Fruit fly (Drosophila melanogaster) whole organism, prepupa: ENCODE results near the gene bchs.
A peak's percentile ranks its signal among the peaks of the same experiment; 100 is the strongest.

Experiments
- Blimp-1 ChIP-seq: fragments of 200-800 bp; sonication (Bioruptor generic); optimal IDR thresholded peaks from 3 replicates; lab custom pipeline; 2017; ENCODE audit warnings: missing biosample characterization, missing genetic modification characterization, mild to moderate bottlenecking, moderate library complexity, missing genetic modification reagents
- CG11294 ChIP-seq: fragments of 200-800 bp; sonication (Bioruptor generic); IDR thresholded peaks from 2 replicates; pipeline ENCODE4 v1.3.6; 2022; ENCODE audit warnings: missing biosample characterization, missing genetic modification characterization
- CG11902 ChIP-seq: fragments of 200-800 bp; sonication (Bioruptor generic); optimal IDR thresholded peaks from 3 replicates; lab custom pipeline; 2016; ENCODE audit warnings: missing biosample characterization, missing genetic modification characterization
- CG1621 ChIP-seq: fragments of 200-800 bp; sonication (Bioruptor generic); optimal IDR thresholded peaks from 3 replicates; lab custom pipeline; 2018; ENCODE audit warnings: missing biosample characterization, mild to moderate bottlenecking, missing genetic modification characterization
- CG16779 ChIP-seq: fragments of 200-800 bp; sonication (Bioruptor generic); optimal IDR thresholded peaks from 3 replicates; lab custom pipeline; 2017; ENCODE audit warnings: missing biosample characterization, mild to moderate bottlenecking, missing genetic modification characterization
- CG3032 ChIP-seq: fragments of 200-800 bp; optimal IDR thresholded peaks from 2 replicates; lab custom pipeline; 2019; ENCODE audit warnings: missing biosample characterization, mild to moderate bottlenecking, missing genetic modification characterization, moderate library complexity
- CG32006 ChIP-seq: fragments of 200-800 bp; sonication (Bioruptor generic); optimal IDR thresholded peaks from 3 replicates; lab custom pipeline; 2017; ENCODE audit warnings: missing biosample characterization, mild to moderate bottlenecking, missing genetic modification characterization
- CG4318 ChIP-seq: fragments of 200-800 bp; sonication (Bioruptor generic); optimal IDR thresholded peaks from 3 replicates; lab custom pipeline; 2017; ENCODE audit warnings: missing biosample characterization, mild to moderate bottlenecking, missing genetic modification characterization
- CG6163 ChIP-seq: fragments of 200-800 bp; sonication (Bioruptor generic); IDR thresholded peaks from 3 replicates; pipeline ENCODE4 v1.3.6; 2022; ENCODE audit warnings: missing biosample characterization, missing genetic modification characterization
- CG6276 ChIP-seq: fragments of 200-800 bp; sonication (Bioruptor generic); optimal IDR thresholded peaks from 2 replicates; lab custom pipeline; 2017; ENCODE audit warnings: missing biosample characterization, mild to moderate bottlenecking, missing genetic modification characterization
- CG6792 ChIP-seq: fragments of 200-800 bp; sonication (Bioruptor generic); optimal IDR thresholded peaks from 3 replicates; lab custom pipeline; 2016; ENCODE audit warnings: missing biosample characterization, missing genetic modification characterization
- CG6854 ChIP-seq: fragments of 200-800 bp; sonication (Bioruptor generic); optimal IDR thresholded peaks from 2 replicates; lab custom pipeline; 2017; ENCODE audit warnings: missing biosample characterization, mild to moderate bottlenecking, missing genetic modification characterization
- CG7368 ChIP-seq: fragments of 200-800 bp; sonication (Bioruptor generic); optimal IDR thresholded peaks from 3 replicates; lab custom pipeline; 2016; ENCODE audit warnings: missing biosample characterization, missing genetic modification characterization
- CG8119 ChIP-seq: fragments of 200-800 bp; sonication (Bioruptor generic); IDR thresholded peaks from 3 replicates; pipeline ENCODE4 v1.3.6; 2022; ENCODE audit warnings: missing biosample characterization, missing genetic modification characterization
- CG8319 ChIP-seq: fragments of 200-800 bp; sonication (Bioruptor generic); optimal IDR thresholded peaks from 3 replicates; lab custom pipeline; 2016; ENCODE audit warnings: missing biosample characterization, missing genetic modification characterization
- CG9139 ChIP-seq: fragments of 200-800 bp; sonication (Bioruptor generic); optimal IDR thresholded peaks from 3 replicates; lab custom pipeline; 2017; ENCODE audit warnings: missing biosample characterization, mild to moderate bottlenecking, missing genetic modification characterization
- Eip93F ChIP-seq: fragments of 200-800 bp; sonication (Bioruptor generic); optimal IDR thresholded peaks from 2 replicates; lab custom pipeline; 2016; ENCODE audit warnings: missing biosample characterization, mild to moderate bottlenecking, missing genetic modification characterization
- Ets21C ChIP-seq: fragments of 200-800 bp; sonication (Bioruptor generic); optimal IDR thresholded peaks from 3 replicates; lab custom pipeline; 2016; ENCODE audit warnings: missing biosample characterization, missing genetic modification characterization
- Gug ChIP-seq: fragments of 200-800 bp; sonication (Bioruptor generic); IDR thresholded peaks from 2 replicates; pipeline ENCODE4 v1.3.6; 2022; ENCODE audit warnings: missing biosample characterization, missing genetic modification characterization
- Hr39 ChIP-seq: fragments of 200-800 bp; sonication (Bioruptor generic); optimal IDR thresholded peaks from 2 replicates; lab custom pipeline; 2016; ENCODE audit warnings: missing biosample characterization, missing genetic modification characterization
- Hr4 ChIP-seq: fragments of 200-800 bp; sonication (Bioruptor generic); optimal IDR thresholded peaks from 3 replicates; lab custom pipeline; 2016; ENCODE audit warnings: missing biosample characterization, missing genetic modification characterization
- Lpt ChIP-seq: fragments of 200-800 bp; sonication (Bioruptor generic); optimal IDR thresholded peaks from 3 replicates; lab custom pipeline; 2016; ENCODE audit warnings: missing biosample characterization, missing genetic modification characterization
- Met ChIP-seq: fragments of 200-800 bp; sonication (Bioruptor generic); optimal IDR thresholded peaks from 3 replicates; lab custom pipeline; 2016; ENCODE audit warnings: missing biosample characterization, missing genetic modification characterization
- Sox102F ChIP-seq: fragments of 200-800 bp; sonication (Bioruptor generic); optimal IDR thresholded peaks from 2 replicates; lab custom pipeline; 2016; ENCODE audit warnings: missing biosample characterization, mild to moderate bottlenecking, missing genetic modification characterization
- acj6 ChIP-seq: fragments of 200-800 bp; sonication (Bioruptor generic); optimal IDR thresholded peaks from 3 replicates; lab custom pipeline; 2016; ENCODE audit warnings: missing biosample characterization, missing genetic modification characterization
- dac ChIP-seq: fragments of 200-800 bp; sonication (Bioruptor generic); optimal IDR thresholded peaks from 2 replicates; lab custom pipeline; 2017; ENCODE audit warnings: missing biosample characterization, mild to moderate bottlenecking, missing genetic modification characterization
- esn ChIP-seq: fragments of 200-800 bp; sonication (Bioruptor generic); optimal IDR thresholded peaks from 2 replicates; lab custom pipeline; 2016; ENCODE audit warnings: missing biosample characterization, mild to moderate bottlenecking, missing genetic modification characterization, moderate library complexity
- fd59A ChIP-seq: fragments of 200-800 bp; sonication (Bioruptor generic); optimal IDR thresholded peaks from 2 replicates; lab custom pipeline; 2017; ENCODE audit warnings: missing biosample characterization, mild to moderate bottlenecking, missing genetic modification characterization, missing genetic modification reagents
- fd85E ChIP-seq: fragments of 200-800 bp; sonication (Bioruptor generic); optimal IDR thresholded peaks from 3 replicates; lab custom pipeline; 2016; ENCODE audit warnings: missing biosample characterization, missing genetic modification characterization
- lz ChIP-seq: fragments of 200-800 bp; sonication (Bioruptor generic); optimal IDR thresholded peaks from 3 replicates; lab custom pipeline; 2016; ENCODE audit warnings: missing biosample characterization, missing genetic modification characterization
- salr ChIP-seq, 2 experiments: fragments of 200-800 bp; sonication (Bioruptor generic); optimal IDR thresholded peaks; 3 replicates each; lab custom pipeline; 2016 to 2018; ENCODE audit warnings: missing biosample characterization in 2 of 2, missing genetic modification characterization in 2 of 2, mild to moderate bottlenecking in 1 of 2
- svp ChIP-seq: fragments of 200-800 bp; sonication (Bioruptor generic); peaks from one replicate; lab custom pipeline; 2016; ENCODE audit warnings: missing biosample characterization, missing genetic modification characterization

bchs gene

dm6 chr2L:5904585-5904984, 2.4 kb upstream of the bchs start, which contains the start of gene CG9021 (continued):
- TF ChIP-seq fd59A (GFP tag; lab: Kevin White, UChicago), result no peak
- peak; percentile 52 for TF ChIP-seq Sox102F (GFP tag; lab: Kevin White, UChicago)
- TF ChIP-seq CG9139 (GFP tag; lab: Kevin White, UChicago), result no peak
- TF ChIP-seq CG6276 (GFP tag; lab: Kevin White, UChicago), result no peak
- peak; percentile 33 for TF ChIP-seq Ets21C (GFP tag; lab: Kevin White, UChicago)
- TF ChIP-seq esn (GFP tag; lab: Kevin White, UChicago), result peak; percentile 69
- TF ChIP-seq lz, result peak; percentile 16
- TF ChIP-seq CG6792, result peak; percentile 30
- TF ChIP-seq Eip93F (GFP tag; lab: Kevin White, UChicago), result no peak
- TF ChIP-seq Met (GFP tag; lab: Kevin White, UChicago), result peak; percentile 57
- TF ChIP-seq dac (GFP tag; lab: Kevin White, UChicago), result no peak
- no peak for TF ChIP-seq CG6163 (GFP tag; lab: Robert Waterston, UW)
- no peak for TF ChIP-seq Gug (GFP tag; lab: Robert Waterston, UW)
- no peak for TF ChIP-seq CG7368
- TF ChIP-seq CG1621 (tag; lab: Kevin White, UChicago), result no peak

DNA sequence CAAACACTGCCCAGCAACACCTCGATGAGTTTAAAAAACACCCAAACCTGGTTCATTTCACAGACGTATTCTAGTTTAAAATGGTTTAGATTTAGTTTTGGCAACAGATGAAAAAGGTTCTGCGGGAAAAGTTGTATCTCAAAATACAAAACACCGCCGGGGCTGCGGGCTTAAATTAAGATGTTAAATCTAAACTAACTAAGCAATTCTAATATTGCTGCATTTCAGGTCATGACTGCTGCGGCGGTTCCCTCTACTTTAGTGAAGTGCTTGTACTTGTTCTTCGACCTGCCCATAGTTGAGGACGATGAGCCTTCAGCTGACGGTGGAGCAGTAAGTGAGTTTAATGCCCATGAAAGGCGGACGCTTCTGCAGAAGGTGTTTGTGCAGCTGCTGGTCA, 3.2 kb downstream of the bchs start, which contains the start of gene CG14000:
TSS of gene CG14000 (minus strand) at position 101 of the 400 bp plus-strand sequence.
- no peak for TF ChIP-seq CG11294 (GFP tag; lab: Robert Waterston, UW)
- TF ChIP-seq Hr4 (GFP tag; lab: Kevin White, UChicago), result no peak

dm6 chr2L:5923603-5924138, 16.7 kb downstream of the bchs start, which contains the start of gene CG9016:
TSS of gene CG9016 (minus strand) at chr2L:5923653.
- no peak for TF ChIP-seq CG4318
- TF ChIP-seq CG8119 (GFP tag; lab: Robert Waterston, UW), result no peak
- no peak for TF ChIP-seq CG6163 (GFP tag; lab: Robert Waterston, UW)
- TF ChIP-seq CG8319, result no peak
- no peak for TF ChIP-seq fd59A (GFP tag; lab: Kevin White, UChicago)
- TF ChIP-seq acj6 (GFP tag; lab: Kevin White, UChicago), result no peak
- no peak for TF ChIP-seq fd85E (GFP tag; lab: Kevin White, UChicago)
- no peak for TF ChIP-seq Blimp-1 (GFP tag; lab: Kevin White, UChicago)
- TF ChIP-seq CG11902 (GFP tag; lab: Kevin White, UChicago), result no peak
- TF ChIP-seq svp, result peak; percentile 6
- peak; percentile 52 for TF ChIP-seq CG7368
- TF ChIP-seq CG16779 (tag; lab: Kevin White, UChicago), result no peak
- TF ChIP-seq salr (GFP tag; optimal IDR thresholded peaks at IDR 0.05; lab: Kevin White, UChicago), result no peak
- no peak for TF ChIP-seq CG6854 (GFP tag; lab: Kevin White, UChicago)
- TF ChIP-seq CG3032 (tag; lab: Kevin White, UChicago), result no peak
- TF ChIP-seq lz, result no peak
- TF ChIP-seq, all 60 proteins: peak for 2

DNA sequence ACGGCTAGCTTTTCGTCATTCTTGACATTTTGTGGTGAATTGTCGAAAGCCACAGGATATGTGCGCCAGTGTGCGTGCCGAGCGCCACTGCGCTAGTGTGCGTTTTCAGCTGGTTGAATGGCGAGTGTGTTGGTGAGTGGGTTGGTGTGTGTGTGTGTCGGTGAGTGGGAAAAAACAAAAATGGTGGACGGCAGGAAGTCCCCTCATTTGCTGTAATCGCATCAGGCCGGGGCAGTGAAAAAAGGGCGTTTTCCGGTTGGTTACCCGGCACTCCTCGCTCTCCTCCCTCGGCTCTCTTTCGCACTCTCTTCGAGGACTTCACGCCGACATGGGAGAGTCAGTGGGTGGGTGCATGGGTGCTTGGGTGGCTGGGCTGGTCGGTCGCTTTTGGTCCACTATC, 18.2 kb downstream of the bchs start:
- TF ChIP-seq Hr39 (GFP tag; lab: Kevin White, UChicago) (no peak), CG7368 (peak; percentile 6)

DNA sequence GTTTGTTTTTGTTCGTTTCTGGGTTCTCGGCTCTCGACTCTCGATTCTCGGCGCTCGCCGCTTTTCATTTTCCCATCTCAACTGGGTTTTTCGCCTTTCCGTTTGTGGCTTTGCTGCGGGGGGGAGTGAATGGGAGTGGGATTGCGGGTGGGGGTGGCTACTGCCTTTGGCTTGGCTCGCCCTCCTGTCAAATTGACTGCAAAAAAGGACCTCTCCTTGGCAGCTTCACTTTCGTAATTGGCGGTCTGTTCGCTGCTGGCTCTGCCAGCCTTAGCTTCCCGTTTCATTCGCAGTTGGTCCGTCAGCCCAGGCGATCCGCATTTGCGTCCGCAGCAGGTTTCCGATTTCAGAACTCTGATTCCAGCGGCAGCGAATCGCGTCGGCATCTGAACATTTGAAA, 18.7 kb downstream of the bchs start, which contains the start of gene dsf:
TSS of gene dsf (plus strand) at position 301 of the 400 bp plus-strand sequence.
- TF ChIP-seq CG9139 (GFP tag; lab: Kevin White, UChicago), result no peak
- TF ChIP-seq Lpt (GFP tag; lab: Kevin White, UChicago), result no peak
- TF ChIP-seq CG32006 (GFP tag; lab: Kevin White, UChicago), result no peak
